Worm (Caenorhabditis elegans) whole organism, L4 larva: ENCODE results near the gene srxa-15.

Source experiments
- D1046.2 ChIP-seq: fragments of 200-800 bp; sonication (Bioruptor generic); IDR thresholded peaks from 2 replicates; pipeline ENCODE4 v1.3.6; 2022; ENCODE audit warnings: missing genetic modification characterization, missing compliant biosample characterization
- F26F4.8 ChIP-seq: fragments of 200-800 bp; sonication (Bioruptor generic); conservative IDR thresholded peaks from 2 replicates; pipeline ENCODE4 v1.3.6; 2022; ENCODE audit warnings: missing genetic modification characterization, missing compliant biosample characterization
- F37D6.2 ChIP-seq: sonication (generic microtip); optimal IDR thresholded peaks from 2 replicates; lab custom pipeline; 2016; ENCODE audit warnings: mild to moderate bottlenecking, missing genetic modification characterization, missing compliant biosample characterization
- R02D3.7 ChIP-seq: fragments of 150-350 bp; sonication (generic microtip); optimal IDR thresholded peaks from 3 replicates; lab custom pipeline; 2014; ENCODE audit warnings: missing biosample characterization, missing genetic modification characterization
- Y105C5A.15 ChIP-seq: fragments of 200-800 bp; sonication (Bioruptor generic); IDR thresholded peaks from 2 replicates; pipeline ENCODE4 v1.3.6; 2022; ENCODE audit warnings: missing genetic modification characterization, missing compliant biosample characterization
- Y48G9A.11 ChIP-seq: fragments of 200-800 bp; sonication (Bioruptor generic); IDR thresholded peaks from 2 replicates; pipeline ENCODE4 v1.3.6; 2022; ENCODE audit warnings: missing genetic modification reagents, missing genetic modification characterization, missing compliant biosample characterization
- Y5F2A.4 ChIP-seq: fragments of 200-800 bp; sonication (Bioruptor generic); optimal IDR thresholded peaks from 2 replicates; lab custom pipeline; 2018; ENCODE audit warnings: mild to moderate bottlenecking, missing genetic modification characterization, missing compliant biosample characterization
- ZK546.5 ChIP-seq, 2 experiments: sonication (generic microtip); optimal IDR thresholded peaks; 2 replicates each; lab custom pipeline; 2017; ENCODE audit warnings: missing biosample characterization in 2 of 2, missing genetic modification characterization in 2 of 2
- aha-1 ChIP-seq: fragments of 150-350 bp; peaks from one replicate; lab custom pipeline; 2014; ENCODE audit warnings: missing biosample characterization, missing genetic modification characterization
- arid-1 ChIP-seq: fragments of 200-800 bp; sonication (Bioruptor generic); conservative IDR thresholded peaks from 2 replicates; pipeline ENCODE4 v1.3.6; 2022; ENCODE audit warnings: missing genetic modification reagents, missing genetic modification characterization, missing compliant biosample characterization
- attf-4 ChIP-seq: sonication (generic microtip); optimal IDR thresholded peaks from 3 replicates; lab custom pipeline; 2017; ENCODE audit warnings: missing biosample characterization, missing genetic modification characterization
- ceh-82 ChIP-seq: sonication (generic microtip); optimal IDR thresholded peaks from 2 replicates; lab custom pipeline; 2017; ENCODE audit warnings: missing biosample characterization, missing genetic modification characterization
- cey-2 ChIP-seq: sonication (generic microtip); optimal IDR thresholded peaks from 3 replicates; lab custom pipeline; 2017; ENCODE audit warnings: missing genetic modification characterization, mild to moderate bottlenecking, missing compliant biosample characterization, antibody characterized with exemption, borderline replicate concordance; ENCODE audit not compliant: insufficient read depth
- daf-12 ChIP-seq: fragments of 150-350 bp; optimal IDR thresholded peaks from 2 replicates; lab custom pipeline; 2014; ENCODE audit warnings: missing biosample characterization, missing genetic modification reagents, missing genetic modification characterization
- dmd-8 ChIP-seq: fragments of 200-800 bp; sonication (Bioruptor generic); IDR thresholded peaks from 2 replicates; pipeline ENCODE4 v1.3.6; 2022; ENCODE audit warnings: missing genetic modification characterization, missing compliant biosample characterization
- dpl-1 ChIP-seq: fragments of 150-350 bp; optimal IDR thresholded peaks from 2 replicates; lab custom pipeline; 2014; ENCODE audit warnings: missing biosample characterization, missing genetic modification reagents, missing genetic modification characterization
- duxl-1 ChIP-seq: sonication (generic microtip); optimal IDR thresholded peaks from 2 replicates; lab custom pipeline; 2016; ENCODE audit warnings: mild to moderate bottlenecking, missing genetic modification characterization, moderate library complexity, missing compliant biosample characterization; ENCODE audit not compliant: poor library complexity
- dve-1 ChIP-seq: sonication (generic microtip); optimal IDR thresholded peaks from 2 replicates; lab custom pipeline; 2017; ENCODE audit warnings: antibody characterized with exemption, mild to moderate bottlenecking, missing genetic modification characterization, missing compliant biosample characterization; ENCODE audit not compliant: insufficient read depth
- egl-27 ChIP-seq: sonication (generic microtip); optimal IDR thresholded peaks from 3 replicates; lab custom pipeline; 2017; ENCODE audit warnings: missing biosample characterization, missing genetic modification reagents, missing genetic modification characterization
- egl-43 ChIP-seq: fragments of 200-800 bp; sonication (Bioruptor generic); IDR thresholded peaks from 2 replicates; pipeline ENCODE4 v1.3.6; 2022; ENCODE audit warnings: missing genetic modification reagents, missing genetic modification characterization, missing compliant biosample characterization
- fkh-10 ChIP-seq: fragments of 150-350 bp; optimal IDR thresholded peaks from 2 replicates; lab custom pipeline; 2014; ENCODE audit warnings: missing biosample characterization, missing genetic modification reagents, missing genetic modification characterization
- gei-8 ChIP-seq: fragments of 200-800 bp; sonication (Bioruptor generic); optimal IDR thresholded peaks from 2 replicates; lab custom pipeline; 2018; ENCODE audit warnings: mild to moderate bottlenecking, missing genetic modification characterization, missing compliant biosample characterization
- hif-1 ChIP-seq, 2 experiments: sonication (generic microtip); optimal IDR thresholded peaks; 2 replicates each; lab custom pipeline; 2016 to 2017; ENCODE audit warnings: missing compliant biosample characterization in 2 of 2, missing genetic modification characterization in 2 of 2, missing genetic modification reagents in 2 of 2, missing genotype in 2 of 2, mild to moderate bottlenecking in 1 of 2
- hlh-11 ChIP-seq: fragments of 200-800 bp; sonication (Bioruptor generic); optimal IDR thresholded peaks from 2 replicates; lab custom pipeline; 2018; ENCODE audit warnings: mild to moderate bottlenecking, missing genetic modification characterization, missing compliant biosample characterization
- hmg-1.1 ChIP-seq: fragments of 200-800 bp; sonication (Bioruptor generic); IDR thresholded peaks from 2 replicates; pipeline ENCODE4 v1.3.6; 2022; ENCODE audit warnings: missing genetic modification reagents, missing genetic modification characterization, missing compliant biosample characterization
- lim-7 ChIP-seq: fragments of 200-800 bp; sonication (Bioruptor generic); IDR thresholded peaks from 2 replicates; pipeline ENCODE4 v1.3.6; 2022; ENCODE audit warnings: missing genetic modification characterization, missing compliant biosample characterization
- lin-1 ChIP-seq: fragments of 200-800 bp; sonication (Bioruptor generic); IDR thresholded peaks from 2 replicates; pipeline ENCODE4 v1.3.6; 2022; ENCODE audit warnings: missing genetic modification reagents, missing genetic modification characterization, missing compliant biosample characterization
- lin-15B ChIP-seq: fragments of 150-350 bp; sonication (generic microtip); optimal IDR thresholded peaks from 3 replicates; lab custom pipeline; 2014; ENCODE audit warnings: missing biosample characterization, missing genetic modification characterization
- lin-29 ChIP-seq: fragments of 200-800 bp; sonication (Bioruptor generic); IDR thresholded peaks from 2 replicates; pipeline ENCODE4 v1.3.6; 2022; ENCODE audit warnings: missing genetic modification reagents, missing genetic modification characterization, missing compliant biosample characterization
- lin-39 ChIP-seq: fragments of 150-350 bp; optimal IDR thresholded peaks from 2 replicates; lab custom pipeline; 2014; ENCODE audit warnings: missing biosample characterization, missing genetic modification reagents, missing genetic modification characterization
- mdt-29 ChIP-seq: fragments of 200-800 bp; sonication (Bioruptor generic); IDR thresholded peaks from 2 replicates; pipeline ENCODE4 v1.3.6; 2022; ENCODE audit warnings: missing genetic modification reagents, missing genetic modification characterization, missing compliant biosample characterization
- mes-2 ChIP-seq: sonication (generic microtip); optimal IDR thresholded peaks from 2 replicates; lab custom pipeline; 2016; ENCODE audit warnings: missing genotype, mild to moderate bottlenecking, missing genetic modification characterization, missing compliant biosample characterization; ENCODE audit not compliant: poor library complexity, severe bottlenecking
- nhr-10 ChIP-seq: fragments of 150-350 bp; optimal IDR thresholded peaks from 2 replicates; lab custom pipeline; 2014; ENCODE audit warnings: missing biosample characterization, missing genetic modification characterization
- nhr-102 ChIP-seq: sonication (generic microtip); optimal IDR thresholded peaks from 2 replicates; lab custom pipeline; 2016; ENCODE audit warnings: mild to moderate bottlenecking, missing genetic modification characterization, moderate library complexity, missing compliant biosample characterization
- nhr-11 ChIP-seq: fragments of 150-350 bp; optimal IDR thresholded peaks from 2 replicates; lab custom pipeline; 2014; ENCODE audit warnings: missing biosample characterization, missing genetic modification characterization
- nhr-237 ChIP-seq: sonication (generic microtip); optimal IDR thresholded peaks from 2 replicates; lab custom pipeline; 2017; ENCODE audit warnings: missing biosample characterization, missing genetic modification characterization
- nhr-25 ChIP-seq: sonication (generic microtip); optimal IDR thresholded peaks from 2 replicates; lab custom pipeline; 2017; ENCODE audit warnings: missing genetic modification characterization, mild to moderate bottlenecking, missing compliant biosample characterization, antibody characterized with exemption, moderate library complexity, borderline replicate concordance; ENCODE audit not compliant: insufficient read depth
- nhr-28 ChIP-seq: fragments of 150-350 bp; optimal IDR thresholded peaks from 2 replicates; lab custom pipeline; 2014; ENCODE audit warnings: missing biosample characterization, missing genetic modification characterization
- nhr-6 ChIP-seq: fragments of 150-350 bp; optimal IDR thresholded peaks from 2 replicates; lab custom pipeline; 2014; ENCODE audit warnings: missing biosample characterization, missing genetic modification characterization
- nhr-76 ChIP-seq: fragments of 150-350 bp; optimal IDR thresholded peaks from 2 replicates; lab custom pipeline; 2014; ENCODE audit warnings: missing biosample characterization, missing genetic modification characterization
- pha-4 ChIP-seq, 2 experiments: fragments of 150-350 bp in 1 of 2; fragments of 200-800 bp in 1 of 2; sonication (Bioruptor generic) in 1 of 2; IDR thresholded peaks in 1 of 2; optimal IDR thresholded peaks in 1 of 2; 2 replicates each; pipeline versions ENCODE4 v1.3.6 to Lab custom; 2014 to 2022; ENCODE audit warnings: missing genetic modification characterization in 2 of 2, missing genetic modification reagents in 2 of 2, missing biosample characterization in 1 of 2, missing compliant biosample characterization in 1 of 2
- pqm-1 ChIP-seq: sonication (generic microtip); optimal IDR thresholded peaks from 2 replicates; lab custom pipeline; 2017; ENCODE audit warnings: missing biosample characterization, missing genetic modification characterization
- saeg-2 ChIP-seq: fragments of 200-800 bp; sonication (Bioruptor generic); IDR thresholded peaks from 2 replicates; pipeline ENCODE4 v1.3.6; 2022; ENCODE audit warnings: missing genetic modification reagents, missing genetic modification characterization, missing compliant biosample characterization
- set-16 ChIP-seq: fragments of 200-800 bp; sonication (Bioruptor generic); IDR thresholded peaks from 2 replicates; pipeline ENCODE4 v1.3.6; 2022; ENCODE audit warnings: missing genetic modification reagents, missing genetic modification characterization, missing compliant biosample characterization
- skn-1 ChIP-seq: fragments of 150-350 bp; optimal IDR thresholded peaks from 2 replicates; lab custom pipeline; 2014; ENCODE audit warnings: missing biosample characterization, missing genetic modification characterization
- snpc-1.2 ChIP-seq: fragments of 200-800 bp; sonication (Bioruptor generic); IDR thresholded peaks from 2 replicates; pipeline ENCODE4 v1.3.6; 2022; ENCODE audit warnings: missing genetic modification reagents, missing genetic modification characterization, missing compliant biosample characterization
- tra-1 ChIP-seq: fragments of 200-800 bp; sonication (Bioruptor generic); IDR thresholded peaks from 2 replicates; pipeline ENCODE4 v1.3.6; 2022; ENCODE audit warnings: missing genetic modification reagents, missing genetic modification characterization, missing compliant biosample characterization
- vab-7 ChIP-seq: fragments of 200-800 bp; sonication (Bioruptor generic); IDR thresholded peaks from 2 replicates; pipeline ENCODE4 v1.3.6; 2022; ENCODE audit warnings: missing genetic modification reagents, missing genetic modification characterization, missing compliant biosample characterization
- zag-1 ChIP-seq: fragments of 150-350 bp; optimal IDR thresholded peaks from 2 replicates; lab custom pipeline; 2014; ENCODE audit warnings: missing biosample characterization, missing genetic modification characterization
- zip-11 ChIP-seq: fragments of 200-800 bp; sonication (Bioruptor generic); IDR thresholded peaks from 2 replicates; pipeline ENCODE4 v1.3.6; 2022; ENCODE audit warnings: missing genetic modification characterization, missing compliant biosample characterization
- ztf-7 ChIP-seq: fragments of 150-350 bp; optimal IDR thresholded peaks from 2 replicates; lab custom pipeline; 2014; ENCODE audit warnings: missing biosample characterization, missing genetic modification characterization

srxa-15 gene

DNA sequence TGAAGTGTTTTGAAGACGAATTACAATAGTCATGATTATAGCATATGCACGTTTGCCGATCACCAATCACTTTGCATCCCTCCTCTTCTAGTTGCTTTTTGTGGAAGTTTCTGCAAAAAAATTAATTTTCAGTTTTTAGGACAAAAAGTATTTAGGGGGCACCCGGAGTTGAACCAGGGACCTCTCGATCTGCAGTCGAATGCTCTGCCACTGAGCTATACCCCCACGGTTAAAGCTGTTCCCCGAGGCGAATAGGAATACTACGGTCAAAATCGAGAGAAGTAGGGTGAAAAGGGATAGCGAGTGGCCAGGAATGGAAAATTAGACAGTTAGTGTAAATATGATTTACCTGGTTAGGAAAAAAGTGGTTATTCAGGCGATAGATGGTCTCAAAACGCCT is 52.0 kb downstream of the srxa-15 start (continued):
- peak; percentile 67 for TF ChIP-seq gei-8 (GFP tag; lab: Kevin White, UChicago)
- TF ChIP-seq egl-43 (GFP tag; lab: Robert Waterston, UW), result peak; percentile 95
- TF ChIP-seq skn-1, result no peak
- TF ChIP-seq Y48G9A.11 (GFP tag; lab: Robert Waterston, UW), result peak; percentile 80
- TF ChIP-seq nhr-237, result no peak
- TF ChIP-seq nhr-76 (tag; lab: Kevin White, UChicago), result no peak
- TF ChIP-seq lin-15B, result no peak
- TF ChIP-seq lim-7 (GFP tag; lab: Robert Waterston, UW), result peak; percentile 92
- TF ChIP-seq fkh-10 (GFP tag; lab: Kevin White, UChicago), result no peak
- TF ChIP-seq snpc-1.2 (GFP tag; lab: Robert Waterston, UW), result peak; percentile 80
- 0 out of 2 replicates have a peak, but pooled peaks have one; percentile 54 for TF ChIP-seq lin-29 (GFP tag; lab: Robert Waterston, UW)
- no peak for TF ChIP-seq nhr-102 (tag; lab: Kevin White, UChicago)
- TF ChIP-seq lin-1 (GFP tag; lab: Robert Waterston, UW), result peak; percentile 81
- no peak for TF ChIP-seq R02D3.7 (tag; lab: Kevin White, UChicago)
- TF ChIP-seq hif-1 (tag; optimal IDR thresholded peaks at IDR 0.05; lab: Kevin White, UChicago), result peak in 1 of 2 experiments; percentile 8
- 0 out of 2 replicates have a peak, but pooled peaks have one; percentile 11 for TF ChIP-seq saeg-2
- peak; percentile 58 for TF ChIP-seq nhr-6
- peak; percentile 47 for TF ChIP-seq hlh-11 (tag; lab: Kevin White, UChicago)
- TF ChIP-seq Y105C5A.15 (GFP tag; lab: Robert Waterston, UW), result peak; percentile 86
- no peak for TF ChIP-seq pqm-1 (tag; lab: Kevin White, UChicago)
- peak; percentile 82 for TF ChIP-seq mes-2
- TF ChIP-seq zag-1 (tag; lab: Kevin White, UChicago), result no peak
- TF ChIP-seq dve-1 (tag; lab: Kevin White, UChicago), result peak; percentile 33
- TF ChIP-seq egl-27 (tag; lab: Kevin White, UChicago), result no peak
- peak; percentile 76; the same call in 1 of the 2 replicates for TF ChIP-seq D1046.2
- peak; percentile 29 for TF ChIP-seq nhr-28
- TF ChIP-seq tra-1, result peak; percentile 83
- TF ChIP-seq arid-1 (GFP tag; lab: Robert Waterston, UW), result peak; percentile 85
- peak; percentile 22 for TF ChIP-seq Y5F2A.4
- TF ChIP-seq lin-39 (tag; lab: Kevin White, UChicago), result no peak
- peak; percentile 88 for TF ChIP-seq pha-4 (GFP tag; IDR thresholded peaks at IDR 0.05; lab: Robert Waterston, UW)
- no peak for TF ChIP-seq pha-4 (tag; optimal IDR thresholded peaks at IDR 0.05; lab: Kevin White, UChicago)
- no peak for TF ChIP-seq F37D6.2 (tag; lab: Kevin White, UChicago)
- peak; percentile 66 for TF ChIP-seq mdt-29 (GFP tag; lab: Robert Waterston, UW)
- no peak for TF ChIP-seq attf-4
- no peak for TF ChIP-seq ZK546.5 (tag; optimal IDR thresholded peaks at IDR 0.05; lab: Kevin White, UChicago)
- no peak for TF ChIP-seq nhr-11 (tag; lab: Kevin White, UChicago)
- TF ChIP-seq aha-1 (tag; lab: Kevin White, UChicago), result no peak
- 0 out of 2 replicates have a peak, but pooled peaks have one; percentile 66 for TF ChIP-seq zip-11 (GFP tag; lab: Robert Waterston, UW)
- TF ChIP-seq ztf-7 (tag; lab: Kevin White, UChicago), result no peak
- TF ChIP-seq duxl-1 (tag; lab: Kevin White, UChicago), result peak; percentile 71
- TF ChIP-seq F26F4.8 (GFP tag; lab: Robert Waterston, UW), result peak; percentile 88
- TF ChIP-seq dpl-1 (GFP tag; lab: Kevin White, UChicago), result peak; percentile 13
- peak; percentile 90 for TF ChIP-seq dmd-8 (GFP tag; lab: Robert Waterston, UW)
- peak; percentile 78 for TF ChIP-seq hmg-1.1
- TF ChIP-seq cey-2 (tag; lab: Kevin White, UChicago), result no peak
- TF ChIP-seq daf-12 (tag; lab: Kevin White, UChicago), result no peak
- peak; percentile 84 for TF ChIP-seq vab-7 (GFP tag; lab: Robert Waterston, UW)
- peak; percentile 40 for TF ChIP-seq nhr-25
- no peak; the same call in 1 of the 2 replicates for TF ChIP-seq set-16
- no peak for TF ChIP-seq nhr-10
- TF ChIP-seq ceh-82 (tag; lab: Kevin White, UChicago), result no peak
